Worm (Caenorhabditis elegans) whole organism, young adult: Measurements from ENCODE around the gene F41G3.5.

ENCODE experiments used
- B0336.3 ChIP-seq: fragments of 200-800 bp; sonication (Bioruptor generic); IDR thresholded peaks from 2 replicates; pipeline ENCODE4 v1.3.6; 2022; ENCODE audit warnings: missing genetic modification characterization, missing compliant biosample characterization
- C06A6.2 ChIP-seq: fragments of 200-800 bp; sonication (Bioruptor generic); conservative IDR thresholded peaks from 2 replicates; pipeline ENCODE4 v1.3.6; 2022; ENCODE audit warnings: missing genetic modification characterization, missing compliant biosample characterization
- F49E8.2 ChIP-seq: sonication (generic microtip); optimal IDR thresholded peaks from 3 replicates; lab custom pipeline; 2017; ENCODE audit warnings: missing genetic modification characterization, mild to moderate bottlenecking, missing compliant biosample characterization, antibody characterized with exemption, moderate library complexity; ENCODE audit not compliant: insufficient read depth
- F52B5.7 ChIP-seq: sonication (generic microtip); optimal IDR thresholded peaks from 2 replicates; lab custom pipeline; 2016; ENCODE audit warnings: mild to moderate bottlenecking, missing genetic modification characterization, missing compliant biosample characterization
- T07F8.4 ChIP-seq: sonication (generic microtip); optimal IDR thresholded peaks from 2 replicates; lab custom pipeline; 2016; ENCODE audit warnings: mild to moderate bottlenecking, missing genetic modification characterization, moderate library complexity, missing compliant biosample characterization
- Y95B8A.8 ChIP-seq: fragments of 200-800 bp; sonication (Bioruptor generic); IDR thresholded peaks from 2 replicates; pipeline ENCODE4 v1.3.6; 2022; ENCODE audit warnings: missing genetic modification reagents, missing genetic modification characterization, missing compliant biosample characterization
- attf-5 ChIP-seq: fragments of 200-800 bp; sonication (Bioruptor generic); optimal IDR thresholded peaks from 2 replicates; lab custom pipeline; 2018; ENCODE audit warnings: mild to moderate bottlenecking, missing genetic modification characterization, missing compliant biosample characterization
- bed-1 ChIP-seq: fragments of 200-800 bp; sonication (Bioruptor generic); IDR thresholded peaks from 2 replicates; pipeline ENCODE4 v1.3.6; 2022; ENCODE audit warnings: missing genetic modification reagents, missing genetic modification characterization, missing compliant biosample characterization
- bed-2 ChIP-seq: fragments of 200-800 bp; sonication (Bioruptor generic); IDR thresholded peaks from 2 replicates; pipeline ENCODE4 v1.3.6; 2022; ENCODE audit warnings: missing genetic modification reagents, missing genetic modification characterization, missing compliant biosample characterization
- ceh-27 ChIP-seq: fragments of 200-800 bp; sonication (Bioruptor generic); optimal IDR thresholded peaks from 2 replicates; lab custom pipeline; 2018; ENCODE audit warnings: mild to moderate bottlenecking, missing genetic modification characterization, moderate library complexity, missing compliant biosample characterization
- ceh-79 ChIP-seq: sonication (generic microtip); optimal IDR thresholded peaks from 2 replicates; lab custom pipeline; 2017; ENCODE audit warnings: mild to moderate bottlenecking, missing genetic modification characterization, missing compliant biosample characterization
- ceh-91 ChIP-seq: fragments of 200-800 bp; sonication (Bioruptor generic); IDR thresholded peaks from 2 replicates; pipeline ENCODE4 v1.3.6; 2022; ENCODE audit warnings: missing genetic modification reagents, missing genetic modification characterization, missing compliant biosample characterization
- chd-7 ChIP-seq: sonication (generic microtip); optimal IDR thresholded peaks from 2 replicates; lab custom pipeline; 2016; ENCODE audit warnings: mild to moderate bottlenecking, missing genetic modification characterization, moderate library complexity, missing compliant biosample characterization
- dpl-1 ChIP-seq: fragments of 150-350 bp; optimal IDR thresholded peaks from 2 replicates; lab custom pipeline; 2014; ENCODE audit warnings: missing biosample characterization, missing genetic modification reagents, missing genetic modification characterization
- egrh-3 ChIP-seq: fragments of 200-800 bp; sonication (Bioruptor generic); IDR thresholded peaks from 2 replicates; pipeline ENCODE4 v1.3.6; 2022; ENCODE audit warnings: missing genetic modification reagents, missing genetic modification characterization, missing compliant biosample characterization
- ets-4 ChIP-seq: fragments of 200-800 bp; sonication (Bioruptor generic); optimal IDR thresholded peaks from 2 replicates; lab custom pipeline; 2018; ENCODE audit warnings: mild to moderate bottlenecking, missing genetic modification characterization, missing compliant biosample characterization
- gei-17 ChIP-seq: fragments of 200-800 bp; sonication (Bioruptor generic); optimal IDR thresholded peaks from 2 replicates; lab custom pipeline; 2018; ENCODE audit warnings: mild to moderate bottlenecking, missing genetic modification characterization, missing compliant biosample characterization
- hlh-26 ChIP-seq: fragments of 200-800 bp; sonication (Bioruptor generic); conservative IDR thresholded peaks from 2 replicates; pipeline ENCODE4 v1.3.6; 2022; ENCODE audit warnings: missing genetic modification reagents, missing genetic modification characterization, missing compliant biosample characterization
- hmg-1.2 ChIP-seq: fragments of 200-800 bp; sonication (Bioruptor generic); IDR thresholded peaks from 2 replicates; pipeline ENCODE4 v1.3.6; 2022; ENCODE audit warnings: missing genetic modification reagents, missing genetic modification characterization, missing compliant biosample characterization
- hrde-1 ChIP-seq: sonication (generic microtip); optimal IDR thresholded peaks from 2 replicates; lab custom pipeline; 2016; ENCODE audit warnings: missing genetic modification characterization, mild to moderate bottlenecking, missing compliant biosample characterization, moderate library complexity, missing genotype, missing genetic modification reagents, borderline replicate concordance
- let-526 ChIP-seq: fragments of 200-800 bp; sonication (Bioruptor generic); IDR thresholded peaks from 2 replicates; pipeline ENCODE4 v1.3.6; 2022; ENCODE audit warnings: missing genetic modification reagents, missing genetic modification characterization, missing compliant biosample characterization
- lin-35 ChIP-seq, 3 experiments: fragments of 150-350 bp in 2 of 3; sonication (generic microtip) in 1 of 3; optimal IDR thresholded peaks; 2 replicates each; lab custom pipeline; 2014 to 2018; ENCODE audit warnings: missing biosample characterization in 3 of 3, missing genetic modification characterization in 3 of 3, missing genetic modification reagents in 3 of 3
- lir-1 ChIP-seq: fragments of 200-800 bp; sonication (Bioruptor generic); conservative IDR thresholded peaks from 2 replicates; pipeline ENCODE4 v1.3.6; 2022; ENCODE audit warnings: missing genetic modification reagents, missing genetic modification characterization, missing compliant biosample characterization
- madf-8 ChIP-seq: fragments of 200-800 bp; sonication (Bioruptor generic); conservative IDR thresholded peaks from 2 replicates; pipeline ENCODE4 v1.3.6; 2022; ENCODE audit warnings: missing genetic modification reagents, missing genetic modification characterization, missing compliant biosample characterization
- mxl-1 ChIP-seq: sonication (generic microtip); optimal IDR thresholded peaks from 2 replicates; lab custom pipeline; 2016; ENCODE audit warnings: missing genetic modification characterization, missing compliant biosample characterization
- nfyb-1 ChIP-seq: fragments of 200-800 bp; sonication (Bioruptor generic); IDR thresholded peaks from 2 replicates; pipeline ENCODE4 v1.3.6; 2022; ENCODE audit warnings: missing genetic modification reagents, missing genetic modification characterization, missing compliant biosample characterization
- nhr-27 ChIP-seq: fragments of 200-800 bp; sonication (Bioruptor generic); optimal IDR thresholded peaks from 2 replicates; lab custom pipeline; 2018; ENCODE audit warnings: mild to moderate bottlenecking, missing genetic modification characterization, moderate library complexity, missing compliant biosample characterization
- nhr-80 ChIP-seq: sonication (generic microtip); optimal IDR thresholded peaks from 2 replicates; lab custom pipeline; 2016; ENCODE audit warnings: missing genetic modification characterization, missing compliant biosample characterization
- repo-1 ChIP-seq: sonication (generic microtip); optimal IDR thresholded peaks from 2 replicates; lab custom pipeline; 2017; ENCODE audit warnings: mild to moderate bottlenecking, missing genetic modification characterization, missing compliant biosample characterization
- rpc-1 ChIP-seq, 2 experiments: fragments of 150-350 bp in 1 of 2; sonication (generic microtip) in 1 of 2; optimal IDR thresholded peaks; 2 replicates each; lab custom pipeline; 2014 to 2018; ENCODE audit warnings: missing biosample characterization in 1 of 2, missing genetic modification characterization in 1 of 2, missing genetic modification reagents in 1 of 2, missing genotype in 1 of 2
- sdz-38 ChIP-seq: sonication (generic microtip); optimal IDR thresholded peaks from 2 replicates; lab custom pipeline; 2016; ENCODE audit warnings: missing genotype, missing genetic modification characterization, missing compliant biosample characterization
- somi-1 ChIP-seq: fragments of 200-800 bp; sonication (Bioruptor generic); optimal IDR thresholded peaks from 2 replicates; lab custom pipeline; 2018; ENCODE audit warnings: mild to moderate bottlenecking, missing genetic modification characterization, missing compliant biosample characterization
- zfh-2 ChIP-seq: fragments of 200-800 bp; sonication (Bioruptor generic); conservative IDR thresholded peaks from 2 replicates; pipeline ENCODE4 v1.3.6; 2022; ENCODE audit warnings: missing genetic modification reagents, missing genetic modification characterization, missing compliant biosample characterization
- zim-3 ChIP-seq: sonication (generic microtip); optimal IDR thresholded peaks from 2 replicates; lab custom pipeline; 2017; ENCODE audit warnings: mild to moderate bottlenecking, missing genetic modification characterization, moderate library complexity, missing compliant biosample characterization
- ztf-6 ChIP-seq: fragments of 200-800 bp; sonication (Bioruptor generic); IDR thresholded peaks from 2 replicates; pipeline ENCODE4 v1.3.6; 2022; ENCODE audit warnings: missing genetic modification reagents, missing genetic modification characterization, missing compliant biosample characterization

The F41G3.5 gene

DNA sequence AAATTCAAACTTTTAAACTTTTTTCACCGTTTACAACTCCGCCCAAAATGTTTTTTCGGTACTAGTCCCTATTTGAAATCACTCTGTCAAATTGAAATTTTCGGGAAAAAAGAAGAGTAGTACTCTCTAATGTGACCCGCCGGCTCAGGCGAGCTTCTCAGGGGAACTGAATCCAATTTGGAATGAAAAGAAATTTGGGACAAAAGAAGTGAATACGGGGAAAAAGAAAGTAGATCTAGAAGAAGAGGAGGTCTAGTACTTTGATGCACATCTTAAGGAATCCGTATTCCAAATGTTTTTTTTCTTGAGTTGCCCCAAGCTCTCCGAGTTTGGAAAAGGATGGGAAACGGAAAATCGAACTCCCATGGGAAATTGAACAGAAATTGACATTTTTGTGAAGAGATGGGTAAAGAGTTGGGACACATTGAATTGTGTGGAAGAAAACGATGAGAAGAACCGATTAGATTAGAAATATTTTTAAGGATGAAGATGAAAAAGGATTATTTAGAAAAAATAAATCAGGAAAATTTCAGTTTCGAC lies 39.9 kb upstream of the F41G3.5 start:
- TF ChIP-seq bed-2 (no peak), mxl-1 (tag; lab: Kevin White, UChicago) (no peak), hmg-1.2 (GFP tag; lab: Robert Waterston, UW) (no peak), lin-35 (GFP tag; optimal IDR thresholded peaks at IDR 0.05; lab: Kevin White, UChicago) (no peak), dpl-1 (GFP tag; lab: Kevin White, UChicago) (no peak), ceh-27 (GFP tag; lab: Kevin White, UChicago) (no peak), gei-17 (GFP tag; lab: Kevin White, UChicago) (no peak), ztf-6 (GFP tag; lab: Robert Waterston, UW) (no peak), zim-3 (tag; lab: Kevin White, UChicago) (no peak), bed-1 (no peak), nhr-27 (tag; lab: Kevin White, UChicago) (no peak), sdz-38 (tag; lab: Kevin White, UChicago) (no peak), repo-1 (tag; lab: Kevin White, UChicago) (no peak), nhr-80 (tag; lab: Kevin White, UChicago) (no peak)
- TF ChIP-seq, all 124 proteins: peak for 0

DNA sequence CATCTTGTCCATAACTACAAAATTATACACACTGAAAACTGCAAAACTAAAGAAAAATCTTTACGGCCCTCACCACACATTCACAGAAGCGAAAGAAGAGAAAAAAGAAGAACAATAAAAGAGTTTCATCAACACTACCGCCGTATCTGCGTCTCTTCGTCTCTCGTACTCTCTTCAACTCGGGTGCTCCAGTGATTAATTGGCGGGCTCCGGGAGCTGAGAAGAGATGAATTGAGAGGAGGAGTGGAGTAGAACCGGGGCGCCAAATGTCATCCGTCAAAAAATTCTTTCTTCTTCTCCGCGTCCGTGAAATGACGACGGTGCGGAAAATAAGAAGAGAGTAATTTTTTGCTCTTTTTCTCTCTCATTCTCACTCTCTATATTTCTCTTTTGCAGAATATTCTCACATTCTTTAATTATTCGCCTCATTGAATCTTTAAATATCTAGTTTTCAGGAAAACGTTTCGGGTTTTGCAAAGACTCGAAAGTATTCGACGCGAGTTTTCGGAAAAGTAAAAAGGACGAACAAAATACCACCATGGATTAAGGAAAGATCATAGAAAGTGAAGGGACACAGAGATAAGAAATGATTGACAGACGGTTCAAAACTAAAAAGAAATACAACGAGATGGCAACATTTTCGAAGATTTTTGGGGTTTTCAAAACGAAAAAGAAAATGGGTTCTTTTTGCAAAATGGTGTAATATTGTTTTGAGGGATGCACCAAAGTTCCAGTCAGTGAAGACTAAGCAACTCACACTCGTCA lies 38.8 kb upstream of the F41G3.5 start:
- TF ChIP-seq hmg-1.2 (GFP tag; lab: Robert Waterston, UW) (peak; percentile 51; the same call in 1 of the 2 replicates), somi-1 (GFP tag; lab: Kevin White, UChicago) (peak; percentile 21), C06A6.2 (GFP tag; lab: Robert Waterston, UW) (no peak)

DNA sequence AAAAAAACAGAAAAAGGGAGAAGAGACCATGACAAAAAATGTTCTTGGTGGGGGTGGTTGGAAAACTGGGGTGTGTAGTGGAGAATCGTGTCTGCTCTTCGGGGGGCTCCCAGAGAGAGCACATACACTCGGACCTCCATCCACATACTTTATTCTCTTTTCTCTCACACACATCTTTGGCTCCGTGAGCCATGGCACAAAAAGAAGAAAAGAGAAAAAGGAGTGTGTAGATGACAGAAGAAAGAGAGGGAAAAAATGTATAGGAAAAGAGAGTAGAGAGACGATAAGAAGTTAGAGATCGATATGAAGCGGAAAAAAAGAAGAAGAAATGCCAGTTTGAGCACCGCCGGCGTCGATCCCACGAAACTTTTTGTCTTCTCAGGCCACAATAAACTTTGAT lies 37.5 kb upstream of the F41G3.5 start:
- TF ChIP-seq T07F8.4 (no peak), F49E8.2 (tag; lab: Kevin White, UChicago) (no peak), Y95B8A.8 (GFP tag; lab: Robert Waterston, UW) (no peak), zfh-2 (GFP tag; lab: Robert Waterston, UW) (peak; percentile 26; the same call in 1 of the 2 replicates), hmg-1.2 (GFP tag; lab: Robert Waterston, UW) (0 out of 2 replicates have a peak, but pooled peaks have one; percentile 17), let-526 (GFP tag; lab: Robert Waterston, UW) (no peak), B0336.3 (no peak), ets-4 (no peak)
- TF ChIP-seq, all 124 proteins: peak for 2

DNA sequence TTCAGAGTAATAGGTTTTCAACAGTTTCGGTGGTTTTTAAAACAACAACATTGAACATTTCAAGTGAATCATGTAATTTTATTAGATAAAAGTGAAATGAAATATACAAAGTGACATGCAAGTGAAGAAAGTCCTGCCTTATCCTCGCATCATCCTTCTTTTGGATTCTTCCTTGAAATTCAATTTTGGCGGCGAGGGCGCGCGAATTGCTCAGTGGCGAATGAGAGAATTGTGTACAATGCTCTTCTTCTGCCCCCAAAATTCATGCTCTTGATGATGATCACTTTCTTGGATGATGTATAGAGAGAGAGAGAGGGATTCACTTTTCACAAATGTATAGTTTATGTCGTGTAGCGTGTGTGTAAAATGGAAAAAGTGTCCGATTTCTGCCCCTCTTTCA lies 36.8 kb upstream of the F41G3.5 start:
- TF ChIP-seq F52B5.7: no peak
- no peak for TF ChIP-seq ceh-79 (tag; lab: Kevin White, UChicago)
- TF ChIP-seq nfyb-1 (GFP tag; lab: Robert Waterston, UW): no peak
- TF ChIP-seq hlh-26 (GFP tag; lab: Robert Waterston, UW): no peak
- TF ChIP-seq lir-1 (GFP tag; lab: Robert Waterston, UW): no peak
- TF ChIP-seq egrh-3 (GFP tag; lab: Robert Waterston, UW): no peak
- TF ChIP-seq madf-8 (GFP tag; lab: Robert Waterston, UW): no peak
- TF ChIP-seq chd-7 (tag; lab: Kevin White, UChicago): no peak
- no peak for TF ChIP-seq gei-17 (GFP tag; lab: Kevin White, UChicago)
- TF ChIP-seq attf-5 (GFP tag; lab: Kevin White, UChicago): no peak
- TF ChIP-seq rpc-1 (optimal IDR thresholded peaks at IDR 0.05; lab: Kevin White, UChicago): no peak
- TF ChIP-seq rpc-1 (tag; optimal IDR thresholded peaks at IDR 0.05; lab: Kevin White, UChicago): no peak
- no peak for TF ChIP-seq hrde-1 (tag; lab: Kevin White, UChicago)
- TF ChIP-seq ceh-91 (GFP tag; lab: Robert Waterston, UW): no peak
- TF ChIP-seq, all 124 proteins: peak for 0
